Fruit fly (Drosophila melanogaster) whole organism, wandering third instar larva: ENCODE results near the gene CG15262.

ENCODE experiments used
- Abd-B ChIP-seq: fragments of >200 bp; optimal IDR thresholded peaks from 2 replicates; lab custom pipeline; 2017; ENCODE audit warnings: missing biosample characterization, missing genetic modification characterization
- br ChIP-seq: fragments of 200-800 bp; sonication (Bioruptor generic); optimal IDR thresholded peaks from 2 replicates; lab custom pipeline; 2016; ENCODE audit warnings: missing biosample characterization, missing genetic modification characterization
- dl ChIP-seq, 2 experiments: fragments of 175-275, 200-275 bp in 1 of 2; fragments of 200-275 bp in 1 of 2; sonication (Bioruptor generic); optimal IDR thresholded peaks; lab custom pipeline; 2018; ENCODE audit warnings: mild to moderate bottlenecking in 2 of 2, missing biosample characterization in 2 of 2, missing genetic modification characterization in 2 of 2, moderate library complexity in 2 of 2; ENCODE audit not compliant: partially characterized antibody in 2 of 2, insufficient read depth in 1 of 2
- fru ChIP-seq: fragments of 200-800 bp; sonication (Bioruptor generic); optimal IDR thresholded peaks from 3 replicates; lab custom pipeline; 2016; ENCODE audit warnings: missing biosample characterization, mild to moderate bottlenecking, missing genetic modification characterization
- pan ChIP-seq: fragments of >200 bp; optimal IDR thresholded peaks from 2 replicates; lab custom pipeline; 2017
- psq ChIP-seq: fragments of 200-800 bp; sonication (Bioruptor generic); optimal IDR thresholded peaks from 3 replicates; lab custom pipeline; 2017; ENCODE audit warnings: missing biosample characterization, mild to moderate bottlenecking, missing genetic modification characterization, moderate library complexity
- usp ChIP-seq: fragments of >200 bp; optimal IDR thresholded peaks from 2 replicates; lab custom pipeline; 2017; ENCODE audit warnings: missing biosample characterization, missing genetic modification characterization

- TF ChIP-seq psq (GFP tag; lab: Kevin White, UChicago) (peak; percentile 39), fru (GFP tag; lab: Kevin White, UChicago) (no peak), pan (lab: Kevin White, UChicago) (no peak), br (no peak), dl (GFP tag; optimal IDR thresholded peaks at IDR 0.05; lab: Kevin White, UChicago; ENCODE audit: insufficient read depth in 1 of 2, partially characterized antibody in 2 of 2) (no peak), usp (GFP tag; lab: Kevin White, UChicago) (no peak), Abd-B (no peak)
These were observed 43.3 kb upstream of the CG15262 start for dm6 chr2L:15254229-15254861.
